Worm (Caenorhabditis elegans) whole organism, mixed stage, embryonic: ENCODE measurements around the gene Y38F1A.8.
A peak's percentile ranks its signal among the peaks of the same experiment; 100 is the strongest.

Source experiments
- M03D4.4 ChIP-seq: sonication (generic microtip); optimal IDR thresholded peaks from 2 replicates; lab custom pipeline; 2017; ENCODE audit warnings: mild to moderate bottlenecking, missing genetic modification characterization, missing compliant biosample characterization
- bed-3 ChIP-seq: fragments of 200-800 bp; sonication (Bioruptor generic); optimal IDR thresholded peaks from 3 replicates; lab custom pipeline; 2018; ENCODE audit warnings: mild to moderate bottlenecking, missing genetic modification characterization, moderate library complexity, missing compliant biosample characterization
- ceh-43 ChIP-seq: fragments of 200-800 bp; sonication (Bioruptor generic); optimal IDR thresholded peaks from 2 replicates; lab custom pipeline; 2018; ENCODE audit warnings: mild to moderate bottlenecking, missing genetic modification characterization, moderate library complexity, missing compliant biosample characterization
- ceh-83 ChIP-seq: fragments of 200-800 bp; sonication (Bioruptor generic); optimal IDR thresholded peaks from 2 replicates; lab custom pipeline; 2018; ENCODE audit warnings: mild to moderate bottlenecking, missing genetic modification characterization, missing compliant biosample characterization
- ces-1 ChIP-seq: fragments of 150-350 bp; optimal IDR thresholded peaks from 2 replicates; lab custom pipeline; 2014; ENCODE audit warnings: missing biosample characterization, missing genetic modification reagents, missing genetic modification characterization
- cnd-1 ChIP-seq: fragments of 200-800 bp; sonication (Bioruptor generic); optimal IDR thresholded peaks from 2 replicates; lab custom pipeline; 2018; ENCODE audit warnings: mild to moderate bottlenecking, missing genetic modification characterization, missing compliant biosample characterization
- drap-1 ChIP-seq: fragments of 200-800 bp; sonication (Bioruptor generic); optimal IDR thresholded peaks from 3 replicates; lab custom pipeline; 2018; ENCODE audit warnings: mild to moderate bottlenecking, missing genetic modification characterization, missing compliant biosample characterization
- elt-1 ChIP-seq: sonication (generic microtip); optimal IDR thresholded peaks from 2 replicates; lab custom pipeline; 2017; ENCODE audit warnings: missing genetic modification characterization, mild to moderate bottlenecking, missing compliant biosample characterization, antibody characterized with exemption, moderate library complexity, borderline replicate concordance; ENCODE audit not compliant: insufficient read depth
- elt-3 ChIP-seq: fragments of 150-350 bp; optimal IDR thresholded peaks from 2 replicates; lab custom pipeline; 2014; ENCODE audit warnings: missing biosample characterization, missing genetic modification characterization
- flh-1 ChIP-seq: fragments of 200-800 bp; sonication (Bioruptor generic); optimal IDR thresholded peaks from 2 replicates; lab custom pipeline; 2018; ENCODE audit warnings: mild to moderate bottlenecking, missing genetic modification characterization, moderate library complexity, missing compliant biosample characterization
- ham-2 ChIP-seq: fragments of 200-800 bp; sonication (Bioruptor generic); optimal IDR thresholded peaks from 2 replicates; lab custom pipeline; 2018; ENCODE audit warnings: mild to moderate bottlenecking, missing genetic modification characterization, missing compliant biosample characterization
- hlh-1 ChIP-seq: fragments of 150-350 bp; optimal IDR thresholded peaks from 2 replicates; lab custom pipeline; 2014; ENCODE audit warnings: missing biosample characterization, missing genetic modification reagents, missing genetic modification characterization
- lin-13 ChIP-seq: fragments of 150-350 bp; optimal IDR thresholded peaks from 2 replicates; lab custom pipeline; 2014; ENCODE audit warnings: missing biosample characterization, missing genetic modification characterization
- lin-32 ChIP-seq: fragments of 200-800 bp; sonication (Bioruptor generic); optimal IDR thresholded peaks from 2 replicates; lab custom pipeline; 2018; ENCODE audit warnings: mild to moderate bottlenecking, missing genetic modification characterization, missing compliant biosample characterization
- lsy-2 ChIP-seq: fragments of 150-350 bp; optimal IDR thresholded peaks from 2 replicates; lab custom pipeline; 2014; ENCODE audit warnings: missing biosample characterization, missing genetic modification characterization
- mab-5 ChIP-seq: fragments of 150-350 bp; optimal IDR thresholded peaks from 2 replicates; lab custom pipeline; 2014; ENCODE audit warnings: missing biosample characterization, missing genetic modification characterization
- mep-1 ChIP-seq: fragments of 150-350 bp; optimal IDR thresholded peaks from 2 replicates; lab custom pipeline; 2017; ENCODE audit warnings: missing biosample characterization, missing genetic modification reagents, missing genetic modification characterization, inconsistent platforms
- nhr-2 ChIP-seq: fragments of 150-350 bp; optimal IDR thresholded peaks from 2 replicates; lab custom pipeline; 2014; ENCODE audit warnings: missing biosample characterization, missing genetic modification characterization
- nhr-237 ChIP-seq: fragments of 150-350 bp; optimal IDR thresholded peaks from 2 replicates; lab custom pipeline; 2014; ENCODE audit warnings: missing biosample characterization, missing genetic modification characterization
- nhr-28 ChIP-seq: fragments of 150-350 bp; optimal IDR thresholded peaks from 2 replicates; lab custom pipeline; 2014; ENCODE audit warnings: missing biosample characterization, missing genetic modification characterization
- nhr-76 ChIP-seq: sonication (generic microtip); optimal IDR thresholded peaks from 2 replicates; lab custom pipeline; 2017; ENCODE audit warnings: missing biosample characterization, missing genetic modification characterization
- pha-4 ChIP-seq: fragments of 150-350 bp; optimal IDR thresholded peaks from 2 replicates; lab custom pipeline; 2018; ENCODE audit warnings: missing biosample characterization, missing genetic modification reagents, missing genetic modification characterization
- sem-2 ChIP-seq: fragments of 200-800 bp; sonication (Bioruptor generic); optimal IDR thresholded peaks from 2 replicates; lab custom pipeline; 2018; ENCODE audit warnings: mild to moderate bottlenecking, missing genetic modification characterization, missing compliant biosample characterization
- sptf-1 ChIP-seq: sonication (generic microtip); optimal IDR thresholded peaks from 2 replicates; lab custom pipeline; 2017; ENCODE audit warnings: mild to moderate bottlenecking, missing genetic modification characterization, moderate library complexity, missing compliant biosample characterization
- tbx-8 ChIP-seq: fragments of 200-800 bp; sonication (Bioruptor generic); optimal IDR thresholded peaks from 2 replicates; lab custom pipeline; 2018; ENCODE audit warnings: mild to moderate bottlenecking, missing genetic modification characterization, moderate library complexity, missing compliant biosample characterization
- unc-120 ChIP-seq: sonication (generic microtip); optimal IDR thresholded peaks from 2 replicates; lab custom pipeline; 2017; ENCODE audit warnings: missing genetic modification characterization, missing compliant biosample characterization; ENCODE audit not compliant: poor library complexity, severe bottlenecking
- unc-62 ChIP-seq: fragments of 150-350 bp; optimal IDR thresholded peaks from 2 replicates; lab custom pipeline; 2014; ENCODE audit warnings: missing biosample characterization, missing genetic modification reagents, missing genetic modification characterization
- zip-8 ChIP-seq: fragments of 150-350 bp; optimal IDR thresholded peaks from 2 replicates; lab custom pipeline; 2014; ENCODE audit warnings: missing biosample characterization, missing genetic modification characterization
- ztf-11 ChIP-seq: fragments of 150-350 bp; optimal IDR thresholded peaks from 2 replicates; lab custom pipeline; 2014; ENCODE audit warnings: missing biosample characterization, missing genetic modification characterization

Y38F1A.8 gene

ce11 chrII:12992980-12993379, 7.7 kb downstream of the Y38F1A.8 start:
- TF ChIP-seq M03D4.4 (tag; lab: Kevin White, UChicago), result no peak
- peak; percentile 72 for TF ChIP-seq nhr-2
- TF ChIP-seq unc-62 (GFP tag; lab: Kevin White, UChicago), result no peak
- no peak for TF ChIP-seq unc-120 (tag; lab: Kevin White, UChicago)
- no peak for TF ChIP-seq mab-5
- no peak for TF ChIP-seq lsy-2 (tag; lab: Kevin White, UChicago)
- TF ChIP-seq ham-2 (GFP tag; lab: Kevin White, UChicago), result no peak
- no peak for TF ChIP-seq elt-3 (tag; lab: Kevin White, UChicago)
- no peak for TF ChIP-seq flh-1 (GFP tag; lab: Kevin White, UChicago)
- TF ChIP-seq tbx-8, result no peak
- no peak for TF ChIP-seq ztf-11 (tag; lab: Kevin White, UChicago)
- TF ChIP-seq zip-8 (tag; lab: Kevin White, UChicago), result peak; percentile 93
- TF ChIP-seq sem-2 (GFP tag; lab: Kevin White, UChicago), result no peak
- no peak for TF ChIP-seq hlh-1 (tag; lab: Kevin White, UChicago)
- peak; percentile 36 for TF ChIP-seq cnd-1 (tag; lab: Kevin White, UChicago)
- TF ChIP-seq nhr-76 (tag; lab: Kevin White, UChicago), result no peak
- no peak for TF ChIP-seq lin-32

DNA sequence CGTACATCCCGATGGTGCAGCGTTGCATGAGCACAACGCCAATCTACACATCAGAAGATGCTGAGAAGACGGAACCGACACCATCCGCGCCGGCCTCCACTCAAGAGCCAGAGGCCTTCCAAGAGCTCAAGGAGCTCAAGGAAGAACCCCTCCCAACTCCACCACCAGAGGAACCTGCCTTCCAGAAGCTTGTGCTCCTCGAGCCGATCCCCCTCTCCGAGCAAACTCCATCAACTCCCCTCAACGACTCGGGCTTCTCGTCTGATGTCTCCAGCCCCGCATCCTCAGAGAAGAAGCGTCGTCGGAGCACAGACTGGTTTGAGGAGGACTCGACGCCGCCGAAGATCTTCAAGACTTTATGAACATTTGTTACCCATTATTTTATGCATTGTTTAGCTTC, 8.5 kb downstream of the Y38F1A.8 start:
- TF ChIP-seq lin-13, result no peak
- no peak for TF ChIP-seq hlh-1 (tag; lab: Kevin White, UChicago)
- TF ChIP-seq unc-120 (tag; lab: Kevin White, UChicago), result no peak
- TF ChIP-seq zip-8 (tag; lab: Kevin White, UChicago), result no peak
- TF ChIP-seq ham-2 (GFP tag; lab: Kevin White, UChicago), result no peak
- TF ChIP-seq ceh-43 (GFP tag; lab: Kevin White, UChicago), result no peak
- TF ChIP-seq ces-1 (GFP tag; lab: Kevin White, UChicago), result no peak
- TF ChIP-seq mep-1 (tag; lab: Kevin White, UChicago), result no peak
- no peak for TF ChIP-seq nhr-28
- TF ChIP-seq tbx-8, result no peak
- TF ChIP-seq, all 35 proteins: peak for 0

DNA sequence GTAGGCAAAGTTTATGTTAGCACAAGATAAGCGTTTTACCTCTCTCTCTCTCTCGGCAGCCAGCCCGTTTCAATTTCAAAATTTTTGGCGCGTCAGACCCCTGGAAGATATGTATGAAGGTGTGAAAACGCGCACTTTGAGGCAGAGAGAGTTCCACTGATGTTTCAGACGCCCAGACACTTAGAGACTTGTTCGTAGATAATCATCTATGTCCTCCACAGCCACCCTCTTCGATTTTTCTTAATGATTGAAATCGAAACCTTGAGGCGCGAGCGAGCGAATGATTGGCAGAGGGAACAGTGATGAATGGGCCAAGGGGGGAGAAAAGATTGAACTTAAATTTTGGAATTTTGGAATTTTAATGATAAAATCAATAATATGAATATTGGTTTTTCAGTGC, 9.1 kb downstream of the Y38F1A.8 start:
- TF ChIP-seq nhr-28 (no peak), elt-1 (tag; lab: Kevin White, UChicago) (peak; percentile 3)
- TF ChIP-seq, all 35 proteins: peak for 1

DNA sequence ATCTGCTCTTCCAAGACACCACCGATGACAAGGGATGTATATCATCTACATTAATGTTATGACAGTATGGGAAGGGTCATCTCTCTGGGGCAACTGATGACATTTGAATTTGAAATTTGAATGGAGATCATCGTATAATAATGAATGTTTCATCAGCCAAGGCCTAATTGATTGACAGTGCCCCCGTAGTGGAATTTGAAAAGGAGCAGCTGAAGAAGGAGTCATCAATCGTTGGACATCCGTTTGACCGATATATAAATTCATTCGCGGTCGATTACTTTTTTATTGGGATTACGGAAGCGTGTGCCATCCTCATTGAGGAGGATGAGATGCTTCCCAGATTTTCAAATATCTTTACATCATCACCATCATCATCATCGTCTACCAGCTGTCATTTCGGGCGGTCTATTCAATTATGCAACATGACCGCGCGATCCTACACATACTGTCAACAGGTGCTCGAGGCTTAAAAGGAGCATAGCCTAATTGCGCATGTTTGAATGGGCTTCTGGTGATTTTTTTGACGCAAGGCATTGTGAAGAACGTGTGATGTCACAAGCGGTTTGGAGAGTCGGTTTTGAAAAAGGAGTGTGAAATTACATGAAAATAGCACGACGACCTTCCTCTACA, 9.6 kb downstream of the Y38F1A.8 start:
- TF ChIP-seq cnd-1 (tag; lab: Kevin White, UChicago) (peak; percentile 61), ceh-83 (GFP tag; lab: Kevin White, UChicago) (no peak), pha-4 (no peak), ztf-11 (tag; lab: Kevin White, UChicago) (peak; percentile 19), lin-32 (peak; percentile 96), nhr-76 (tag; lab: Kevin White, UChicago) (no peak), lsy-2 (tag; lab: Kevin White, UChicago) (no peak), zip-8 (tag; lab: Kevin White, UChicago) (peak; percentile 32), nhr-2 (peak; percentile 74), hlh-1 (tag; lab: Kevin White, UChicago) (peak; percentile 2)

DNA sequence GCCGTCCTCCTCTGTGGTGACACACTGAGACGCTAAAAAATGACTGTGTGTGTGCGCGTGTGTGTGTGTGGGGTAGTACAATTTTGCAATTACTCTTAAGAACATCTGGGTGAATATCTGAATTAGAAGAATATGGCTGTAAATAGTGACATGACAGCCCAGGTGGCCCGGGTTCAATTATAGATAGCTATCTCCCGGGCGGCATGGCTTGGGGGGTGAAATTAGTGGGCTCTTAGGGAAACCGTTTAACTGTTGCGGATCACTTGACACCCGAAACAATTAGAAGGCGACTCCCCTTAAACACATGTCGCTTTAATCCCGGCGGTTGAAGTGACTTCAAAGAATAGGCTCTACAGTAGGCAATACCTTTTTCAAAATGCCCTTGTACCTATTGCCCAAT, 10.5 kb downstream of the Y38F1A.8 start:
- TF ChIP-seq lsy-2 (tag; lab: Kevin White, UChicago) (no peak), sptf-1 (no peak), nhr-2 (peak; percentile 67), ceh-43 (GFP tag; lab: Kevin White, UChicago) (peak; percentile 36), cnd-1 (tag; lab: Kevin White, UChicago) (no peak)

ce11 chrII:12987799-12988198, 12.9 kb downstream of the Y38F1A.8 start:
- TF ChIP-seq nhr-237 (tag; lab: Kevin White, UChicago) (no peak), elt-1 (tag; lab: Kevin White, UChicago) (no peak), mab-5 (no peak), drap-1 (GFP tag; lab: Kevin White, UChicago) (no peak), bed-3 (GFP tag; lab: Kevin White, UChicago) (no peak)
